Worm (Caenorhabditis elegans): ENCODE data around the gene Y5H2B.3.

ce11 chrV:2201240-2201639 lies 13.1 kb downstream of the Y5H2B.3 start, which contains the start of gene cyp-32B1:
- TF ChIP-seq ZK185.1 (tag; optimal IDR thresholded peaks at IDR 0.05; ENCODE audit: poor library complexity, severe bottlenecking) (no peak), Y67H2A.10 (GFP tag; conservative IDR thresholded peaks at IDR 0.05) (no peak), mxl-1 (tag; optimal IDR thresholded peaks at IDR 0.05) (no peak), sea-2 (GFP tag; IDR thresholded peaks at IDR 0.05) (no peak), egl-44 (GFP tag; IDR thresholded peaks at IDR 0.05) (no peak), dpl-1 (GFP tag; optimal IDR thresholded peaks at IDR 0.05) (no peak), F23B12.7 (tag; optimal IDR thresholded peaks at IDR 0.05; ENCODE audit: insufficient read depth) (no peak), hmg-1.2 (GFP tag; IDR thresholded peaks at IDR 0.05) (no peak), let-526 (GFP tag; IDR thresholded peaks at IDR 0.05) (no peak), unc-62 (GFP tag; optimal IDR thresholded peaks at IDR 0.05) (no peak), bed-2 (GFP tag; IDR thresholded peaks at IDR 0.05) (no peak)

Data from whole organism, young adult.